Worm (Caenorhabditis elegans) whole organism, L4/young adult: ENCODE measurements around the gene F15E6.6.

Source experiments
- W03F9.2 ChIP-seq: fragments of 150-350 bp; optimal IDR thresholded peaks from 2 replicates; lab custom pipeline; 2014; ENCODE audit warnings: missing biosample characterization, missing genetic modification characterization
- dao-5 ChIP-seq: sonication (generic microtip); optimal IDR thresholded peaks from 2 replicates; lab custom pipeline; 2016; ENCODE audit warnings: missing genotype, missing genetic modification characterization, moderate library complexity, missing compliant biosample characterization
- him-1 ChIP-seq: sonication (generic microtip); optimal IDR thresholded peaks from 2 replicates; lab custom pipeline; 2016; ENCODE audit warnings: missing genotype, missing genetic modification reagents, missing genetic modification characterization, missing compliant biosample characterization

ce11 chrIV:4294552-4294951 is 10.6 kb upstream of the F15E6.6 start, which contains the start of gene F15E6.3:
- TF ChIP-seq W03F9.2 (tag; lab: Kevin White, UChicago) (no peak), him-1 (tag; lab: Kevin White, UChicago) (no peak), dao-5 (tag; lab: Kevin White, UChicago) (no peak)
